Fruit fly (Drosophila melanogaster) whole organism, embryonic: ENCODE results near the gene Lcp65Ag3.

Experiments used
- Ada2b ChIP-seq: fragments of 200-800 bp; sonication (Bioruptor generic); IDR thresholded peaks from 2 replicates; pipeline ENCODE4 v1.3.6; 2022; ENCODE audit warnings: missing biosample characterization, missing genetic modification characterization
- Blimp-1 ChIP-seq: fragments of 200-800 bp; sonication (Bioruptor generic); optimal IDR thresholded peaks from 3 replicates; lab custom pipeline; 2018; ENCODE audit warnings: missing biosample characterization, missing genetic modification characterization, mild to moderate bottlenecking, moderate library complexity, missing genetic modification reagents
- CG10321 ChIP-seq: fragments of 200-800 bp; sonication (Bioruptor generic); IDR thresholded peaks from 2 replicates; pipeline ENCODE4 v1.3.6; 2022; ENCODE audit warnings: missing biosample characterization, missing genetic modification characterization
- CG10979 ChIP-seq: fragments of 200-800 bp; sonication (Bioruptor generic); optimal IDR thresholded peaks from 2 replicates; lab custom pipeline; 2018; ENCODE audit warnings: missing biosample characterization, mild to moderate bottlenecking, missing genetic modification characterization, moderate library complexity
- CG12155 ChIP-seq: fragments of 200-800 bp; sonication (Bioruptor generic); optimal IDR thresholded peaks from 3 replicates; lab custom pipeline; 2016; ENCODE audit warnings: missing biosample characterization, missing genetic modification characterization
- CG12236 ChIP-seq: fragments of 200-800 bp; sonication (Bioruptor generic); optimal IDR thresholded peaks from 2 replicates; lab custom pipeline; 2016; ENCODE audit warnings: missing biosample characterization, missing genetic modification characterization
- CG12391 ChIP-seq: fragments of 200-800 bp; sonication (Bioruptor generic); optimal IDR thresholded peaks from 3 replicates; lab custom pipeline; 2018; ENCODE audit warnings: missing biosample characterization, mild to moderate bottlenecking, missing genetic modification characterization, moderate library complexity
- CG13424 ChIP-seq: fragments of 200-800 bp; sonication (Bioruptor generic); optimal IDR thresholded peaks from 2 replicates; lab custom pipeline; 2019; ENCODE audit warnings: missing biosample characterization, mild to moderate bottlenecking, missing genetic modification characterization, moderate library complexity
- CG13624 ChIP-seq: fragments of 200-800 bp; sonication (Bioruptor generic); optimal IDR thresholded peaks from 2 replicates; lab custom pipeline; 2016; ENCODE audit warnings: missing biosample characterization, missing genetic modification characterization
- CG13775 ChIP-seq: fragments of 200-800 bp; sonication (Bioruptor generic); optimal IDR thresholded peaks from 3 replicates; lab custom pipeline; 2017; ENCODE audit warnings: missing biosample characterization, mild to moderate bottlenecking, missing genetic modification characterization
- CG15514 ChIP-seq: fragments of 200-800 bp; sonication (Bioruptor generic); optimal IDR thresholded peaks from 3 replicates; lab custom pipeline; 2017; ENCODE audit warnings: missing biosample characterization, missing genetic modification characterization, mild to moderate bottlenecking, moderate library complexity, missing genetic modification reagents
- CG18262 ChIP-seq: fragments of 200-800 bp; optimal IDR thresholded peaks from 3 replicates; lab custom pipeline; 2019; ENCODE audit warnings: missing biosample characterization, mild to moderate bottlenecking, missing genetic modification characterization, moderate library complexity
- CG3065 ChIP-seq: fragments of 200-800 bp; sonication (Bioruptor generic); optimal IDR thresholded peaks from 2 replicates; lab custom pipeline; 2016; ENCODE audit warnings: missing biosample characterization, missing genetic modification characterization
- CG34422 ChIP-seq: fragments of 200-800 bp; sonication (Bioruptor generic); IDR thresholded peaks from 3 replicates; pipeline ENCODE4 v1.3.6; 2022; ENCODE audit warnings: missing biosample characterization, missing genetic modification characterization
- CG3726 ChIP-seq: fragments of 200-800 bp; sonication (Bioruptor generic); IDR thresholded peaks from 3 replicates; pipeline ENCODE4, ENCODE4 v1.3.6; 2022; ENCODE audit warnings: missing biosample characterization, missing genetic modification characterization
- CG5245 ChIP-seq: fragments of 200-800 bp; sonication (Bioruptor generic); optimal IDR thresholded peaks from 3 replicates; lab custom pipeline; 2016; ENCODE audit warnings: missing biosample characterization, missing genetic modification characterization
- CG6683 ChIP-seq: fragments of 200-800 bp; sonication (Bioruptor generic); optimal IDR thresholded peaks from 2 replicates; lab custom pipeline; 2017; ENCODE audit warnings: missing biosample characterization, mild to moderate bottlenecking, missing genetic modification characterization, missing genetic modification reagents
- CG9876 ChIP-seq: fragments of 200-800 bp; sonication (Bioruptor generic); optimal IDR thresholded peaks from 2 replicates; lab custom pipeline; 2016; ENCODE audit warnings: missing biosample characterization, missing genetic modification characterization
- D19A ChIP-seq: fragments of 200-800 bp; optimal IDR thresholded peaks from 3 replicates; lab custom pipeline; 2019; ENCODE audit warnings: missing biosample characterization, mild to moderate bottlenecking, missing genetic modification characterization, moderate library complexity
- Dbx ChIP-seq: fragments of 200-800 bp; sonication (Bioruptor generic); IDR thresholded peaks from 3 replicates; pipeline ENCODE4 v1.3.6; 2022; ENCODE audit warnings: missing biosample characterization, missing genetic modification characterization
- Doc3 ChIP-seq: fragments of 200-800 bp; sonication (Bioruptor generic); IDR thresholded peaks from 3 replicates; pipeline ENCODE4 v1.3.6; 2022; ENCODE audit warnings: missing biosample characterization, missing genetic modification characterization; ENCODE audit not compliant: partially characterized antibody
- Ets65A ChIP-seq: fragments of 200-800 bp; sonication (Bioruptor generic); peaks from one replicate; lab custom pipeline; 2016; ENCODE audit warnings: missing biosample characterization, missing genetic modification characterization
- Fer2 ChIP-seq: fragments of 200-800 bp; sonication (Bioruptor generic); optimal IDR thresholded peaks from 2 replicates; lab custom pipeline; 2018; ENCODE audit warnings: missing biosample characterization, mild to moderate bottlenecking, missing genetic modification characterization, moderate library complexity
- Hand ChIP-seq: fragments of 200-800 bp; sonication (Bioruptor generic); optimal IDR thresholded peaks from 2 replicates; lab custom pipeline; 2017; ENCODE audit warnings: mild to moderate bottlenecking, missing biosample characterization, missing genetic modification reagents, missing genetic modification characterization
- Hmr ChIP-seq: fragments of 200-800 bp; sonication (Bioruptor generic); optimal IDR thresholded peaks from 3 replicates; lab custom pipeline; 2017; ENCODE audit warnings: mild to moderate bottlenecking, missing biosample characterization, missing genetic modification reagents, missing genetic modification characterization
- Hr51 ChIP-seq, 2 experiments: fragments of 200-800 bp; sonication (Bioruptor generic); optimal IDR thresholded peaks; 2 replicates in 1 of 2; 3 replicates in 1 of 2; lab custom pipeline; 2016 to 2018; ENCODE audit warnings: missing biosample characterization in 2 of 2, missing genetic modification characterization in 2 of 2, mild to moderate bottlenecking in 1 of 2, moderate library complexity in 1 of 2
- Mrtf ChIP-seq: fragments of 200-800 bp; sonication (Bioruptor generic); IDR thresholded peaks from 3 replicates; pipeline ENCODE4 v1.3.6; 2022; ENCODE audit warnings: missing biosample characterization, missing genetic modification characterization
- Oaz ChIP-seq: fragments of 200-800 bp; sonication (Bioruptor generic); IDR thresholded peaks from 2 replicates; pipeline ENCODE4 v1.3.6; 2022; ENCODE audit warnings: missing biosample characterization, missing genetic modification characterization
- Opbp ChIP-seq: fragments of 200-800 bp; sonication (Bioruptor generic); IDR thresholded peaks from 3 replicates; pipeline ENCODE4 v1.3.6; 2022; ENCODE audit warnings: missing biosample characterization, missing genetic modification characterization; ENCODE audit not compliant: partially characterized antibody
- Sry-β ChIP-seq: fragments of 200-800 bp; sonication (Bioruptor generic); optimal IDR thresholded peaks from 2 replicates; lab custom pipeline; 2018; ENCODE audit warnings: missing biosample characterization, mild to moderate bottlenecking, missing genetic modification characterization, moderate library complexity
- Vsx1 ChIP-seq: fragments of 200-800 bp; sonication (Bioruptor generic); optimal IDR thresholded peaks from 2 replicates; lab custom pipeline; 2017; ENCODE audit warnings: missing biosample characterization, mild to moderate bottlenecking, missing genetic modification characterization, missing genetic modification reagents
- abd-A ChIP-seq: fragments of 200-800 bp; sonication (Bioruptor generic); optimal IDR thresholded peaks from 3 replicates; lab custom pipeline; 2019; ENCODE audit warnings: missing biosample characterization, mild to moderate bottlenecking, missing genetic modification characterization, moderate library complexity
- bbx ChIP-seq: fragments of 200-800 bp; sonication (Bioruptor generic); IDR thresholded peaks from 2 replicates; pipeline ENCODE4 v1.3.6; 2022; ENCODE audit warnings: missing biosample characterization, missing genetic modification characterization; ENCODE audit not compliant: partially characterized antibody
- bcd ChIP-seq: fragments of 200-800 bp; sonication (Bioruptor generic); optimal IDR thresholded peaks from 2 replicates; lab custom pipeline; 2017; ENCODE audit warnings: missing biosample characterization, mild to moderate bottlenecking, missing genetic modification characterization
- chif ChIP-seq, 2 experiments: fragments of 200-800 bp; sonication (Bioruptor generic); optimal IDR thresholded peaks; 3 replicates each; lab custom pipeline; 2016; ENCODE audit warnings: missing biosample characterization in 2 of 2, missing genetic modification characterization in 2 of 2
- crp ChIP-seq, 2 experiments: fragments of 200-800 bp; sonication (Bioruptor generic); optimal IDR thresholded peaks; 2 replicates in 1 of 2; 3 replicates in 1 of 2; lab custom pipeline; 2017; ENCODE audit warnings: missing biosample characterization in 2 of 2, missing genetic modification characterization in 2 of 2, mild to moderate bottlenecking in 1 of 2, moderate library complexity in 1 of 2
- dm ChIP-seq: fragments of 200-800 bp; sonication (Bioruptor generic); optimal IDR thresholded peaks from 3 replicates; lab custom pipeline; 2016; ENCODE audit warnings: missing biosample characterization, missing genetic modification characterization
- dmrt11E ChIP-seq: fragments of 200-800 bp; sonication (Bioruptor generic); optimal IDR thresholded peaks from 3 replicates; lab custom pipeline; 2018; ENCODE audit warnings: missing biosample characterization, mild to moderate bottlenecking, missing genetic modification characterization, moderate library complexity
- eve ChIP-seq, 2 experiments: fragments of >200 bp; optimal IDR thresholded peaks; 2 replicates each; lab custom pipeline; 2017; ENCODE audit warnings: missing biosample characterization in 2 of 2, missing genetic modification characterization in 2 of 2
- hb ChIP-seq: fragments of 200-800 bp; sonication (Bioruptor generic); IDR thresholded peaks from 3 replicates; pipeline ENCODE4 v1.3.6; 2022; ENCODE audit warnings: missing biosample characterization, missing genetic modification characterization; ENCODE audit not compliant: partially characterized antibody
- insv ChIP-seq, 2 experiments: fragments of 200-800 bp; sonication (Bioruptor generic); optimal IDR thresholded peaks; 3 replicates each; lab custom pipeline; 2016 to 2018; ENCODE audit warnings: missing biosample characterization in 2 of 2, missing genetic modification characterization in 2 of 2
- kni ChIP-seq: fragments of 200-800 bp; sonication (Bioruptor generic); optimal IDR thresholded peaks from 3 replicates; lab custom pipeline; 2017; ENCODE audit warnings: mild to moderate bottlenecking, missing biosample characterization, missing genetic modification reagents, missing genetic modification characterization
- lola ChIP-seq, 3 experiments: fragments of >200 bp in 2 of 3; fragments of 200-800 bp in 1 of 3; sonication (Bioruptor generic) in 1 of 3; optimal IDR thresholded peaks; 2 replicates each; lab custom pipeline; 2017 to 2019; ENCODE audit warnings: missing biosample characterization in 3 of 3, missing genetic modification characterization in 3 of 3, mild to moderate bottlenecking in 1 of 3, moderate library complexity in 1 of 3
- pita ChIP-seq: fragments of 200-800 bp; sonication (Bioruptor generic); optimal IDR thresholded peaks from 2 replicates; lab custom pipeline; 2017; ENCODE audit warnings: missing biosample characterization, mild to moderate bottlenecking, missing genetic modification characterization
- row ChIP-seq: fragments of 200-800 bp; sonication (Bioruptor generic); IDR thresholded peaks from 3 replicates; pipeline ENCODE4 v1.3.6; 2022; ENCODE audit warnings: missing biosample characterization, missing genetic modification characterization
- salm ChIP-seq: fragments of 200-800 bp; sonication (Bioruptor generic); optimal IDR thresholded peaks from 2 replicates; lab custom pipeline; 2018; ENCODE audit warnings: missing biosample characterization, mild to moderate bottlenecking, missing genetic modification characterization
- schlank ChIP-seq: fragments of 200-800 bp; sonication (Bioruptor generic); optimal IDR thresholded peaks from 2 replicates; lab custom pipeline; 2018; ENCODE audit warnings: missing biosample characterization, mild to moderate bottlenecking, missing genetic modification characterization
- sna ChIP-seq: fragments of 200-800 bp; sonication (Bioruptor generic); IDR thresholded peaks from 2 replicates; pipeline ENCODE4 v1.3.6; 2022; ENCODE audit warnings: missing biosample characterization, missing genetic modification characterization; ENCODE audit not compliant: partially characterized antibody
- ssp ChIP-seq: fragments of 200-800 bp; sonication (Bioruptor generic); IDR thresholded peaks from 2 replicates; pipeline ENCODE4 v1.3.6; 2022; ENCODE audit warnings: missing biosample characterization, missing genetic modification characterization
- tgo ChIP-seq: fragments of 200-800 bp; sonication (Bioruptor generic); IDR thresholded peaks from 3 replicates; pipeline ENCODE4 v1.3.6; 2022; ENCODE audit warnings: missing biosample characterization, missing genetic modification characterization

The Lcp65Ag3 gene

dm6 chr3L:6161997-6162396, 31.2 kb upstream of the Lcp65Ag3 start:
- TF ChIP-seq CG10979 (tag; lab: Kevin White, UChicago) (peak; percentile 37), CG12391 (tag; lab: Kevin White, UChicago) (peak; percentile 28), dm (GFP tag; lab: Kevin White, UChicago) (no peak), Ada2b (no peak), salm (tag; lab: Kevin White, UChicago) (no peak), Mrtf (0 out of 3 replicates have a peak, but pooled peaks have one; percentile 36), CG18262 (tag; lab: Kevin White, UChicago) (peak; percentile 69), CG3065 (GFP tag; lab: Kevin White, UChicago) (no peak), dmrt11E (tag; lab: Kevin White, UChicago) (peak; percentile 63), CG13424 (tag; lab: Kevin White, UChicago) (peak; percentile 20), schlank (tag; lab: Kevin White, UChicago) (no peak), CG13775 (no peak), Hmr (no peak), Fer2 (tag; lab: Kevin White, UChicago) (no peak), crp (GFP tag; optimal IDR thresholded peaks at IDR 0.05; lab: Kevin White, UChicago) (no peak), chif (GFP tag; optimal IDR thresholded peaks at IDR 0.05; lab: Kevin White, UChicago) (no peak), D19A (tag; lab: Kevin White, UChicago) (no peak), Sry-β (no peak), CG5245 (no peak), pita (GFP tag; lab: Kevin White, UChicago) (no peak), Hr51 (GFP tag; optimal IDR thresholded peaks at IDR 0.05; lab: Kevin White, UChicago) (no peak), CG12155 (GFP tag; lab: Kevin White, UChicago) (no peak), sna (no peak), ssp (GFP tag; lab: Robert Waterston, UW) (no peak), lola (GFP tag; optimal IDR thresholded peaks at IDR 0.05; lab: Kevin White, UChicago) (peak in 1 of 3 experiments; percentile 71), Ets65A (peak; percentile 65), CG6683 (GFP tag; lab: Kevin White, UChicago) (no peak), eve (GFP tag; optimal IDR thresholded peaks at IDR 0.05; lab: Kevin White, UChicago) (no peak), bbx (GFP tag; lab: Robert Waterston, UW) (no peak), CG15514 (no peak), hb (no peak), Opbp (GFP tag; lab: Robert Waterston, UW) (no peak), abd-A (tag; lab: Kevin White, UChicago) (no peak), tgo (no peak), row (peak; percentile 39; the same call in 2 of the 3 replicates), CG10321 (GFP tag; lab: Robert Waterston, UW) (no peak), Oaz (GFP tag; lab: Robert Waterston, UW) (no peak), kni (GFP tag; lab: Kevin White, UChicago) (no peak), CG12236 (GFP tag; lab: Kevin White, UChicago) (no peak), CG9876 (GFP tag; lab: Kevin White, UChicago) (no peak), insv (GFP tag; optimal IDR thresholded peaks at IDR 0.05; lab: Kevin White, UChicago) (no peak), Hand (GFP tag; lab: Kevin White, UChicago) (no peak), CG13624 (GFP tag; lab: Kevin White, UChicago) (no peak), Vsx1 (GFP tag; lab: Kevin White, UChicago) (no peak), CG34422 (GFP tag; lab: Robert Waterston, UW) (no peak), CG3726 (GFP tag; lab: Robert Waterston, UW) (no peak), Doc3 (GFP tag; lab: Robert Waterston, UW) (no peak), bcd (GFP tag; lab: Kevin White, UChicago) (no peak), Dbx (GFP tag; lab: Robert Waterston, UW) (no peak), Blimp-1 (no peak)
